Fruit fly (Drosophila melanogaster): ENCODE data around the gene MED31.

Gene MED31

DNA sequence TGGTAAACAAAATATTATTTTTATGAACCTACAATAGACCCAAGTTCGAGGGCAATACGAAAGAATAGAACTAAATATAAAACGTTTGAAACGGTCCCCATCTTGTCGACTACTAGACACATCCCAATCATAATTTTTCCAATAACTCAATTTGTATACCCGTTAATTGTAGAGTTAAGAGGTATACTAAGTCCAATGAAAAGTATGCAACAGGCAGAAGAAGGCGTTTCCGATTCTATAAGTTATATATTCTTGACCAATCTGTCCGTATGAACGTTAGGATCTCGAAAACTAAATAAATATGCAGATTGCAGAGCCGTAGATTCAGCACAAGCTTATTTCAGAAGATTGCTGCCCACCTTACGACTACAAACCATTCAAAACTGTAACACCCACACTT, 48.7 kb downstream of the MED31 start, which contains the start of gene CG33927:
Gene CG33927 (minus strand): TSS at position 101 of the 400 bp plus-strand sequence.
- TF ChIP-seq toy (GFP tag; IDR thresholded peaks at IDR 0.05): no peak
- no peak for TF ChIP-seq Blimp-1 (GFP tag; optimal IDR thresholded peaks at IDR 0.05)
- no peak for TF ChIP-seq Nf-YC (tag; optimal IDR thresholded peaks at IDR 0.05)
- TF ChIP-seq CG9797 (GFP tag; optimal IDR thresholded peaks at IDR 0.05): no peak
- no peak for TF ChIP-seq hth (optimal IDR thresholded peaks at IDR 0.05)
- TF ChIP-seq Asciz (GFP tag; optimal IDR thresholded peaks at IDR 0.05): no peak
- no peak for TF ChIP-seq Dip2 (GFP tag; IDR thresholded peaks at IDR 0.05)
- TF ChIP-seq Mrtf (GFP tag; IDR thresholded peaks at IDR 0.05): no peak
- no peak for TF ChIP-seq CG10462 (GFP tag; optimal IDR thresholded peaks at IDR 0.05)
- no peak for TF ChIP-seq insv (GFP tag; optimal IDR thresholded peaks at IDR 0.05)
- no peak for TF ChIP-seq ftz-f1 (GFP tag; optimal IDR thresholded peaks at IDR 0.05)
- TF ChIP-seq dati (GFP tag; IDR thresholded peaks at IDR 0.05): no peak
- no peak for TF ChIP-seq dm (GFP tag; optimal IDR thresholded peaks at IDR 0.05)
- TF ChIP-seq Doc2 (GFP tag; IDR thresholded peaks at IDR 0.05): no peak
- no peak for TF ChIP-seq croc (GFP tag; conservative IDR thresholded peaks at IDR 0.05)
- no peak for TF ChIP-seq HHEX (GFP tag; optimal IDR thresholded peaks at IDR 0.05)
